Worm (Caenorhabditis elegans): ENCODE results near the gene F58H7.1.

- no peak for TF ChIP-seq mdl-1 (tag; optimal IDR thresholded peaks at IDR 0.05)
- no peak for TF ChIP-seq php-3 (GFP tag; IDR thresholded peaks at IDR 0.05)
- TF ChIP-seq sdz-12 (GFP tag; optimal IDR thresholded peaks at IDR 0.05) = no peak
- TF ChIP-seq ceh-44 (GFP tag; IDR thresholded peaks at IDR 0.05) = no peak
- no peak for TF ChIP-seq ceh-28 (tag; optimal IDR thresholded peaks at IDR 0.05)
- no peak for TF ChIP-seq tag-97 (GFP tag; IDR thresholded peaks at IDR 0.05)
- TF ChIP-seq Y105C5A.15 (GFP tag; IDR thresholded peaks at IDR 0.05) = no peak
- no peak for TF ChIP-seq lim-7 (GFP tag; IDR thresholded peaks at IDR 0.05)
- TF ChIP-seq nhr-41 (GFP tag; IDR thresholded peaks at IDR 0.05) = no peak
- TF ChIP-seq lsy-2 (tag; optimal IDR thresholded peaks at IDR 0.05) = no peak
- TF ChIP-seq aly-2 (tag; optimal IDR thresholded peaks at IDR 0.05) = no peak
Measured at ce11 chrIV:971122-971521, 35.5 kb upstream of the F58H7.1 start.
